Fruit fly (Drosophila melanogaster) whole organism, adult: ENCODE measurements around the gene Acp29AB.
A peak's percentile ranks its signal among the peaks of the same experiment; 100 is the strongest.

Experiments used
- CG11617 ChIP-seq: fragments of 200-800 bp; sonication (Bioruptor generic); optimal IDR thresholded peaks from 2 replicates; lab custom pipeline; 2017; ENCODE audit warnings: mild to moderate bottlenecking, missing biosample characterization, missing genetic modification reagents, missing genetic modification characterization
- CG1620 ChIP-seq: fragments of 200-800 bp; sonication (Bioruptor generic); optimal IDR thresholded peaks from 2 replicates; lab custom pipeline; 2016; ENCODE audit warnings: missing biosample characterization, missing genetic modification characterization
- CG33017 ChIP-seq: fragments of 200-800 bp; sonication (Bioruptor generic); optimal IDR thresholded peaks from 2 replicates; lab custom pipeline; 2018; ENCODE audit warnings: missing biosample characterization, mild to moderate bottlenecking, missing genetic modification characterization, moderate library complexity
- CG5204 ChIP-seq: fragments of 200-800 bp; sonication (Bioruptor generic); optimal IDR thresholded peaks from 2 replicates; lab custom pipeline; 2016; ENCODE audit warnings: missing biosample characterization, missing genetic modification characterization
- Clk ChIP-seq: fragments of 200-800 bp; sonication (Bioruptor generic); optimal IDR thresholded peaks from 2 replicates; lab custom pipeline; 2017; ENCODE audit warnings: missing biosample characterization, missing genetic modification characterization
- Crg-1 ChIP-seq: fragments of 200-800 bp; sonication (Bioruptor generic); optimal IDR thresholded peaks from 2 replicates; lab custom pipeline; 2016; ENCODE audit warnings: missing biosample characterization, missing genetic modification characterization
- Hr96 ChIP-seq: fragments of 200-800 bp; sonication (Bioruptor generic); optimal IDR thresholded peaks from 2 replicates; lab custom pipeline; 2016; ENCODE audit warnings: missing biosample characterization, missing genetic modification characterization
- bab1 ChIP-seq: fragments of 200-800 bp; sonication (Bioruptor generic); optimal IDR thresholded peaks from 3 replicates; lab custom pipeline; 2019; ENCODE audit warnings: missing biosample characterization, mild to moderate bottlenecking, missing genetic modification characterization, moderate library complexity
- cic ChIP-seq: fragments of 200-800 bp; sonication (Bioruptor generic); optimal IDR thresholded peaks from 2 replicates; lab custom pipeline; 2017; ENCODE audit warnings: missing biosample characterization, mild to moderate bottlenecking, missing genetic modification characterization, moderate library complexity
- kay ChIP-seq: fragments of 200-800 bp; sonication (Bioruptor generic); peaks from one replicate; lab custom pipeline; 2016; ENCODE audit warnings: missing biosample characterization, missing genetic modification characterization, borderline replicate concordance
- ovo ChIP-seq: fragments of 200-800 bp; sonication (Bioruptor generic); optimal IDR thresholded peaks from 2 replicates; lab custom pipeline; 2016; ENCODE audit warnings: missing biosample characterization, missing genetic modification characterization
- tj ChIP-seq: fragments of 200-800 bp; sonication (Bioruptor generic); optimal IDR thresholded peaks from 3 replicates; lab custom pipeline; 2017; ENCODE audit warnings: missing biosample characterization, mild to moderate bottlenecking, missing genetic modification characterization, moderate library complexity
- toe ChIP-seq: fragments of 200-800 bp; sonication (Bioruptor generic); optimal IDR thresholded peaks from 2 replicates; lab custom pipeline; 2016; ENCODE audit warnings: missing biosample characterization, missing genetic modification characterization

- TF ChIP-seq toe: peak; percentile 57
- TF ChIP-seq Clk (GFP tag; lab: Kevin White, UChicago): peak; percentile 27
- TF ChIP-seq bab1 (GFP tag; lab: Kevin White, UChicago): peak; percentile 82
- TF ChIP-seq CG11617 (GFP tag; lab: Kevin White, UChicago): peak; percentile 62
- peak; percentile 83 for TF ChIP-seq CG1620 (GFP tag; lab: Kevin White, UChicago)
- TF ChIP-seq CG33017 (tag; lab: Kevin White, UChicago): peak; percentile 72
- TF ChIP-seq cic: peak; percentile 63
- peak; percentile 80 for TF ChIP-seq Hr96 (GFP tag; lab: Kevin White, UChicago)
- peak; percentile 73 for TF ChIP-seq ovo (GFP tag; lab: Kevin White, UChicago)
- TF ChIP-seq kay (GFP tag; lab: Kevin White, UChicago): peak; percentile 59
- peak; percentile 62 for TF ChIP-seq CG5204 (GFP tag; lab: Kevin White, UChicago)
- TF ChIP-seq Crg-1 (GFP tag; lab: Kevin White, UChicago): peak; percentile 91
- TF ChIP-seq tj: peak; percentile 53
These were observed 10.4 kb downstream of the Acp29AB start, which contains the start of the genes CG13392 and Rcd4 for dm6 chr2L:8382646-8383045.
